Fruit fly (Drosophila melanogaster) whole organism: ENCODE data around the gene CG43386.

Experiments used
- CG8478 ChIP-seq: fragments of >200 bp; optimal IDR thresholded peaks from 2 replicates; lab custom pipeline; 2018; ENCODE audit warnings: inconsistent platforms
- Dll ChIP-seq: fragments of >200 bp; optimal IDR thresholded peaks from 2 replicates; lab custom pipeline; 2017
- EcR ChIP-seq, 2 experiments: fragments of >200 bp; optimal IDR thresholded peaks; 2 replicates each; lab custom pipeline; 2017; ENCODE audit warnings: missing biosample characterization in 2 of 2, missing genetic modification characterization in 2 of 2, missing genetic modification reagents in 2 of 2
- pan ChIP-seq: fragments of >200 bp; optimal IDR thresholded peaks from 2 replicates; lab custom pipeline; 2017
- psq ChIP-seq: fragments of >200 bp; optimal IDR thresholded peaks from 2 replicates; lab custom pipeline; 2017
- usp ChIP-seq: fragments of >200 bp; optimal IDR thresholded peaks from 2 replicates; lab custom pipeline; 2017; ENCODE audit warnings: missing biosample characterization, missing genetic modification characterization, mixed read lengths

DNA sequence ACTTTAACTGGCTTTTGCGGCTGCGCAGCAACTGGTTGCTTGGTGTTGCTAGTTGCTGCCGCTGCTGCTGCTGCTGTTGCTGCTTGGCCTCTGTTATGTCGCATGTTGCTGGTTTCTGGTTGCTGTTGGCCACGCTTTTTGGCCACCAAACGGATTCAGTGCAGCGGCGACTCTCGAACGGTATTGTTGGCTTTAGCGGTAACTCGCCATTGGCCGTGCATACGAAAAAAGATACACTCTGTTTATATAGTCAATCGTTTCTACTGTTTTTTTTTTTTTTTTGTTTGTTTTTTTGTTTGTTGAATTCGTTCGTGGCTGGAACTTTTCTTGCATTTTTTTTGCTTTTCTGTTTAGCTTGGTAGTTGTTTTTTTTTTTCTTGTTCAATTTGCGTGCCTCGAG lies 39.5 kb upstream of the CG43386 start, which contains the start of gene Cht6:
- no peak for TF ChIP-seq CG8478 (lab: Kevin White, UChicago)
- no peak for TF ChIP-seq psq
- TF ChIP-seq EcR (GFP tag; optimal IDR thresholded peaks at IDR 0.05; lab: Kevin White, UChicago): no peak
- no peak for TF ChIP-seq pan
- TF ChIP-seq usp: no peak
- no peak for TF ChIP-seq Dll (lab: Kevin White, UChicago)
